Fruit fly (Drosophila melanogaster) S2 (cell line): ENCODE data around the gene CARPB.

Source experiments
- CG8478 ChIP-seq: fragments of >200 bp; optimal IDR thresholded peaks from 2 replicates; lab custom pipeline; 2018
- CTCF ChIP-seq, 2 experiments: fragments of >200 bp; optimal IDR thresholded peaks; 2 replicates each; lab custom pipeline; 2018

- TF ChIP-seq CTCF (optimal IDR thresholded peaks at IDR 0.05; lab: Kevin White, UChicago), result no peak
- no peak for TF ChIP-seq CG8478 (lab: Kevin White, UChicago)
These were observed 64.5 kb downstream of the CARPB start for dm6 chrX:9847529-9847928.
